Worm (Caenorhabditis elegans) whole organism, mixed stage, embryonic: ENCODE measurements around the gene hpo-7.
A peak's percentile ranks its signal among the peaks of the same experiment; 100 is the strongest.

Source experiments
- M03D4.4 ChIP-seq: sonication (generic microtip); optimal IDR thresholded peaks from 2 replicates; lab custom pipeline; 2017; ENCODE audit warnings: mild to moderate bottlenecking, missing genetic modification characterization, missing compliant biosample characterization
- bed-3 ChIP-seq: fragments of 200-800 bp; sonication (Bioruptor generic); optimal IDR thresholded peaks from 3 replicates; lab custom pipeline; 2018; ENCODE audit warnings: mild to moderate bottlenecking, missing genetic modification characterization, moderate library complexity, missing compliant biosample characterization
- blmp-1 ChIP-seq: fragments of 150-350 bp; optimal IDR thresholded peaks from 2 replicates; lab custom pipeline; 2014; ENCODE audit warnings: missing biosample characterization, missing genetic modification characterization
- ceh-39 ChIP-seq: fragments of 150-350 bp; optimal IDR thresholded peaks from 2 replicates; lab custom pipeline; 2014; ENCODE audit warnings: missing biosample characterization, missing genetic modification characterization
- ceh-83 ChIP-seq: fragments of 200-800 bp; sonication (Bioruptor generic); optimal IDR thresholded peaks from 2 replicates; lab custom pipeline; 2018; ENCODE audit warnings: mild to moderate bottlenecking, missing genetic modification characterization, missing compliant biosample characterization
- ces-1 ChIP-seq: fragments of 150-350 bp; optimal IDR thresholded peaks from 2 replicates; lab custom pipeline; 2014; ENCODE audit warnings: missing biosample characterization, missing genetic modification reagents, missing genetic modification characterization
- cnd-1 ChIP-seq: fragments of 200-800 bp; sonication (Bioruptor generic); optimal IDR thresholded peaks from 2 replicates; lab custom pipeline; 2018; ENCODE audit warnings: mild to moderate bottlenecking, missing genetic modification characterization, missing compliant biosample characterization
- drap-1 ChIP-seq: fragments of 200-800 bp; sonication (Bioruptor generic); optimal IDR thresholded peaks from 3 replicates; lab custom pipeline; 2018; ENCODE audit warnings: mild to moderate bottlenecking, missing genetic modification characterization, missing compliant biosample characterization
- elt-1 ChIP-seq: sonication (generic microtip); optimal IDR thresholded peaks from 2 replicates; lab custom pipeline; 2017; ENCODE audit warnings: missing genetic modification characterization, mild to moderate bottlenecking, missing compliant biosample characterization, antibody characterized with exemption, moderate library complexity, borderline replicate concordance; ENCODE audit not compliant: insufficient read depth
- elt-3 ChIP-seq: fragments of 150-350 bp; optimal IDR thresholded peaks from 2 replicates; lab custom pipeline; 2014; ENCODE audit warnings: missing biosample characterization, missing genetic modification characterization
- flh-1 ChIP-seq: fragments of 200-800 bp; sonication (Bioruptor generic); optimal IDR thresholded peaks from 2 replicates; lab custom pipeline; 2018; ENCODE audit warnings: mild to moderate bottlenecking, missing genetic modification characterization, moderate library complexity, missing compliant biosample characterization
- hlh-1 ChIP-seq: fragments of 150-350 bp; optimal IDR thresholded peaks from 2 replicates; lab custom pipeline; 2014; ENCODE audit warnings: missing biosample characterization, missing genetic modification reagents, missing genetic modification characterization
- lin-13 ChIP-seq: fragments of 150-350 bp; optimal IDR thresholded peaks from 2 replicates; lab custom pipeline; 2014; ENCODE audit warnings: missing biosample characterization, missing genetic modification characterization
- lin-32 ChIP-seq: fragments of 200-800 bp; sonication (Bioruptor generic); optimal IDR thresholded peaks from 2 replicates; lab custom pipeline; 2018; ENCODE audit warnings: mild to moderate bottlenecking, missing genetic modification characterization, missing compliant biosample characterization
- lsy-2 ChIP-seq: fragments of 150-350 bp; optimal IDR thresholded peaks from 2 replicates; lab custom pipeline; 2014; ENCODE audit warnings: missing biosample characterization, missing genetic modification characterization
- mab-5 ChIP-seq: fragments of 150-350 bp; optimal IDR thresholded peaks from 2 replicates; lab custom pipeline; 2014; ENCODE audit warnings: missing biosample characterization, missing genetic modification characterization
- mep-1 ChIP-seq: fragments of 150-350 bp; optimal IDR thresholded peaks from 2 replicates; lab custom pipeline; 2017; ENCODE audit warnings: missing biosample characterization, missing genetic modification reagents, missing genetic modification characterization, inconsistent platforms
- mls-2 ChIP-seq: sonication (generic microtip); optimal IDR thresholded peaks from 2 replicates; lab custom pipeline; 2016; ENCODE audit warnings: mild to moderate bottlenecking, missing genetic modification characterization, moderate library complexity, missing compliant biosample characterization
- nhr-2 ChIP-seq: fragments of 150-350 bp; optimal IDR thresholded peaks from 2 replicates; lab custom pipeline; 2014; ENCODE audit warnings: missing biosample characterization, missing genetic modification characterization
- nhr-237 ChIP-seq: fragments of 150-350 bp; optimal IDR thresholded peaks from 2 replicates; lab custom pipeline; 2014; ENCODE audit warnings: missing biosample characterization, missing genetic modification characterization
- nhr-28 ChIP-seq: fragments of 150-350 bp; optimal IDR thresholded peaks from 2 replicates; lab custom pipeline; 2014; ENCODE audit warnings: missing biosample characterization, missing genetic modification characterization
- nhr-76 ChIP-seq: sonication (generic microtip); optimal IDR thresholded peaks from 2 replicates; lab custom pipeline; 2017; ENCODE audit warnings: missing biosample characterization, missing genetic modification characterization
- sem-2 ChIP-seq: fragments of 200-800 bp; sonication (Bioruptor generic); optimal IDR thresholded peaks from 2 replicates; lab custom pipeline; 2018; ENCODE audit warnings: mild to moderate bottlenecking, missing genetic modification characterization, missing compliant biosample characterization
- snpc-4 ChIP-seq: fragments of 150-350 bp; optimal IDR thresholded peaks from 2 replicates; lab custom pipeline; 2014; ENCODE audit warnings: missing biosample characterization, missing genetic modification characterization
- sptf-1 ChIP-seq: sonication (generic microtip); optimal IDR thresholded peaks from 2 replicates; lab custom pipeline; 2017; ENCODE audit warnings: mild to moderate bottlenecking, missing genetic modification characterization, moderate library complexity, missing compliant biosample characterization
- unc-120 ChIP-seq: sonication (generic microtip); optimal IDR thresholded peaks from 2 replicates; lab custom pipeline; 2017; ENCODE audit warnings: missing genetic modification characterization, missing compliant biosample characterization; ENCODE audit not compliant: poor library complexity, severe bottlenecking
- unc-39 ChIP-seq: fragments of 150-350 bp; optimal IDR thresholded peaks from 2 replicates; lab custom pipeline; 2014; ENCODE audit warnings: missing biosample characterization, missing genetic modification characterization
- unc-62 ChIP-seq: fragments of 150-350 bp; optimal IDR thresholded peaks from 2 replicates; lab custom pipeline; 2014; ENCODE audit warnings: missing biosample characterization, missing genetic modification reagents, missing genetic modification characterization
- zip-8 ChIP-seq: fragments of 150-350 bp; optimal IDR thresholded peaks from 2 replicates; lab custom pipeline; 2014; ENCODE audit warnings: missing biosample characterization, missing genetic modification characterization

Gene hpo-7

DNA sequence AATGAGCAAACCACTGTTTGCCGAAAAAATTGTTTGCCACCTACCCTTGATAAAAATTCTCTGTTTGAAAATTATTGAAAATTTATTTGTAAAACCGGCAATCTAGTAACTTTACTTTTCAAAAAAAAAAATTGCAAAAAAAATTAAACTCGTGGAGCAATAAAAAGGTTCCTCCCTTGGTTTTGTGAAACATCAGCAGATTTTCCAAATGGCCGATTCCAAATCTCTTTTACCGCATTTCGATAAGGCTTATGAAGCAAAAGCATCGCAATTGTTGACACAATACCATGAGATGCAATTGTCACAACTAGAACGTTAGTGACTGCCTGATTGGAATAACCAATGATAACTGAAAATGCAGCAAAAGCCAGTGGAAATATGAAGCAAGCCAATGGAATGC lies 21.0 kb downstream of the hpo-7 start:
- no peak for TF ChIP-seq elt-3 (tag; lab: Kevin White, UChicago)
- TF ChIP-seq lsy-2 (tag; lab: Kevin White, UChicago): no peak
- TF ChIP-seq sem-2 (GFP tag; lab: Kevin White, UChicago): no peak
- TF ChIP-seq lin-13 (tag; lab: Kevin White, UChicago): no peak
- no peak for TF ChIP-seq nhr-28 (tag; lab: Kevin White, UChicago)
- no peak for TF ChIP-seq sptf-1 (tag; lab: Kevin White, UChicago)
- TF ChIP-seq nhr-76: no peak
- TF ChIP-seq mls-2 (tag; lab: Kevin White, UChicago): no peak
- TF ChIP-seq ceh-83 (GFP tag; lab: Kevin White, UChicago): no peak
- no peak for TF ChIP-seq drap-1 (GFP tag; lab: Kevin White, UChicago)

DNA sequence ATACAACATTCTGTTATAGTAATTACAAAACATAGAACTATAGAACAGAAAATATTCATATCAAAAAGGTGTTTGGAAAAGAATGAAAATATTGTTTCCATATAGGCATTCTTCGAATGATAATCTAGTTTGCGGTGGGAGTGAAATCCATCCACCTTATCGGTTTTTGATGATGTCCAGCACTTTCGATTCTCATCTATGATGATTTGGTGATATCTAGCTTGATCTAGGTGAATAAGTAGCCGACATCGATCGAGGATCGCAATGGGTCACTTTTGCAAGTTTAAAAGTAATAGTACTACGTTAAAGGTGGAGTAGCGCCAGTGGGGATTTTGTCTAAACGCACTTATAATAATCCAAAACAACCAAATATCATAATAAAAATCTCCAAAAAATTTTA lies 22.6 kb downstream of the hpo-7 start, which contains the start of gene R52.6:
R52.6 (minus strand) TSS at position 101 of the 400 bp plus-strand sequence.
- no peak for TF ChIP-seq lsy-2 (tag; lab: Kevin White, UChicago)

DNA sequence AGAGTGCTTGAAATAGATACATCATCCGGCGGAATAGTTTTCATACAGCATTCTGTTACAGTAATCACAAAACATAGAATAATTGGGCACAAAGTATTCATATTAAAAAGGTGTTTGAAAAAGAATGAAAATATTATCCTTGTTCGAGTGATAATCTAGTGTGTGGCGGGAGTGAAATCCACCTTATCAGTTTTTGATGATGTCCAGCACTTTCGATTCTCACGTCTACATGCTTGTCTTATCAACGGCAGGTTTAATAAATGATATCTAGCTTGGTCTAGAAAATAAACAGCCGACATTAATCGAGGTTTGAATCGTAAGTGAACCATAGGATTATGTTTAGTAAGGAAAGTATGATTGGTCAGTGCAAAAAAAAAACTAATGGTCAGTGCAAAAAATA lies 25.6 kb downstream of the hpo-7 start, which contains the start of gene R52.5:
R52.5 (minus strand) TSS at position 101 of the 400 bp plus-strand sequence.
- TF ChIP-seq sem-2 (GFP tag; lab: Kevin White, UChicago) (no peak), mls-2 (tag; lab: Kevin White, UChicago) (no peak), lsy-2 (tag; lab: Kevin White, UChicago) (no peak), drap-1 (GFP tag; lab: Kevin White, UChicago) (no peak)
- TF ChIP-seq, all 35 proteins: peak for 0

DNA sequence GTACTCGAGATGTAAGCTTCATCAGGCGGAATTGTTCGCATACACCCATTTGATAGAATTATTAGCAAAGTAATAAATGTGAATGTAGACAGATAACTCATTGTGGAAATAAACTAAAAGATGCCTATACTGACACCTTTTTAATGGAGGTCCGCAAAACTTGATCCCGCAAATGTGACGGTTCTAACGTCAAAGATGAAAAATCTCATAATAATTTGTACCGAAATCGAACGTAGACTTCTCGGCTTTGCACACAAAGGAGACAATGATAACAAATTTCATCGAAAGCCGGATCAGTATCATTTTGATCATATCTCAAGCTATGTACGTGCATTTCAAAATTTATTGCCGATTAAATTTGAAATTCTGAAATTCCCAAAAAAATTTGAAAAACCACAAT lies 27.2 kb downstream of the hpo-7 start, which contains the start of gene R52.4:
R52.4 (minus strand) TSS at position 101 of the 400 bp plus-strand sequence.
- TF ChIP-seq M03D4.4: no peak
- no peak for TF ChIP-seq ces-1
- TF ChIP-seq elt-1 (tag; lab: Kevin White, UChicago): no peak
- TF ChIP-seq ceh-83 (GFP tag; lab: Kevin White, UChicago): no peak
- no peak for TF ChIP-seq unc-62
- no peak for TF ChIP-seq nhr-28 (tag; lab: Kevin White, UChicago)
- no peak for TF ChIP-seq nhr-2 (tag; lab: Kevin White, UChicago)
- no peak for TF ChIP-seq unc-39 (tag; lab: Kevin White, UChicago)
- TF ChIP-seq zip-8: no peak
- no peak for TF ChIP-seq mls-2 (tag; lab: Kevin White, UChicago)

DNA sequence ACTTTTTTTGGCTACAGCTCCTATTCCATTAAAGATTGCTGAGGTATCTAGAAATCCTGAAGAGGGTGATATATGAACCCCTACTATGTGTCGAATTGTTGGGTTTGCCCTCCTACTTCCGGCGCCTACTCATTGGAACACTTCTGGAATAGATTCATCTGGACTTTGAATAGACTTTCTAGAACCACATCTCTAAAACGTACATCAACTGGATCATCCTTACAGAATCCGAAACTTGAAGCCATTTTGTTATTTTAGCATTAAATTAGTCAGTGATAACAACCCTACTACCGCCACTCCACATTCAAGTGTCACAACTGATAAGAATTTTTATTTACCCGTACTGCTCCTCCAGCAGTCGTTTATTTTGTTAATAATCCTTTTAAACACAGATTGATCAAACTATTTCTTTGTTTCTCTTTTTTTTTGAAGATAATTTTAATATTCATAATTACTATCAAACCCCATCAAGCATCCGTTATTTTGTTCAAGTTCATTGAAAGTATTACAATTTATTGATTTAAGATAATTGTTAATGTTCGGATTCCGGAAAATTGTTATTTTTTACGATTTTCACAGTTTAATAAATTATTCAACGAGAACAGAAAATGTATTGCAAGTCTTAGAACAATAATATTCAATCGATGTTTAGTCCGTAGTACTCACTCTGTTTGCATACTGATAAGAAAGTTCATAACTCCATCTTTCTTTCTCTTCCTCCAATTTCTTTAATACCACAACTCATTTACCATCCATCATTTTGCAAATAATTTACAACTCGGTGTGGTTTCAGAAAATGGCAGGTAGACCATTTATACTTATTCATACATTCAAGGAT lies 36.1 kb downstream of the hpo-7 start, which contains the start of gene math-42:
math-42 (plus strand) TSS at position 788 of the 838 bp plus-strand sequence.
- TF ChIP-seq mab-5 (no peak), elt-1 (tag; lab: Kevin White, UChicago) (no peak), nhr-28 (tag; lab: Kevin White, UChicago) (no peak), zip-8 (no peak), drap-1 (GFP tag; lab: Kevin White, UChicago) (no peak), hlh-1 (tag; lab: Kevin White, UChicago) (no peak), unc-39 (tag; lab: Kevin White, UChicago) (no peak), mep-1 (tag; lab: Kevin White, UChicago) (no peak), snpc-4 (tag; lab: Kevin White, UChicago) (no peak), flh-1 (GFP tag; lab: Kevin White, UChicago) (no peak), lin-13 (tag; lab: Kevin White, UChicago) (no peak), lin-32 (no peak), nhr-237 (tag; lab: Kevin White, UChicago) (no peak), sem-2 (GFP tag; lab: Kevin White, UChicago) (no peak), unc-62 (no peak), blmp-1 (tag; lab: Kevin White, UChicago) (no peak), lsy-2 (tag; lab: Kevin White, UChicago) (no peak), sptf-1 (tag; lab: Kevin White, UChicago) (no peak)

DNA sequence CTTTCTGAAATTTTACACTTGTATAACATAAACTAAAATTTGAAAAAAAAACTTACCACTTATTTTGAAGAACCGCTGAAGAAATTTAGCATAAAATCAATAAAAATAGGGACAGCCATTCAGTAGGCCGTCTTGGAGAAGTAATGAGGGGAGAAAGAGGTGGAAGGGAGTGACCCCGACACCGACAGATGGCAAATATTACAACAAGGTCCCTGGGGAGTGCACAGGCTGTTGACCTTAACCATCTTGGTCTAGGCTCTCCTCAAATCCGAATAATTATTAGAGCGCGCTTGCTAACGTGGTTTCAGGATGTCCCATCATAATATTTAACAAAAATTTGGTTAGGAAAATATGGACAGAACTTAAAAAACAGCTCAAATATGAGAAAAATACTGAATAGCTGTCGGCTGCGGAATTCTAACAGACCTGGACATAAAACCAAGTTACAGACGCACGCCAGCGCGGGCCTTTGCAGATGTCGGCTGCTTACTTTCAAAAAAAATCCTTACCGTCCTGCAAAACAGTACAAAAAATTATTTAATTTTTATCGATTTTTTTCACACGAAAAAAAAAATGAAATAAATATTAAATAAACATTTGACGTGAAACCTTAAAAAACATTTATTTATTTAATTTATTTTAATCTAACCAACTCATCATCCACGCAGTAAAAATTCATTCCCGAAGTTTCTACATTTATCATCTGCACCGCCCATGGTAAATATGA lies 40.4 kb downstream of the hpo-7 start, which contains the start of gene T16A1.2:
T16A1.2 (plus strand) TSS at position 677 of the 727 bp plus-strand sequence.
- TF ChIP-seq lin-32: no peak
- TF ChIP-seq snpc-4 (tag; lab: Kevin White, UChicago): no peak
- TF ChIP-seq drap-1 (GFP tag; lab: Kevin White, UChicago): no peak
- TF ChIP-seq M03D4.4: no peak
- TF ChIP-seq hlh-1 (tag; lab: Kevin White, UChicago): no peak
- TF ChIP-seq unc-120 (tag; lab: Kevin White, UChicago): no peak
- no peak for TF ChIP-seq elt-3 (tag; lab: Kevin White, UChicago)
- TF ChIP-seq ceh-39 (tag; lab: Kevin White, UChicago): no peak
- no peak for TF ChIP-seq bed-3 (GFP tag; lab: Kevin White, UChicago)
- TF ChIP-seq cnd-1 (tag; lab: Kevin White, UChicago): peak; percentile 74
- peak; percentile 68 for TF ChIP-seq nhr-2 (tag; lab: Kevin White, UChicago)
